Worm (Caenorhabditis elegans) whole organism, early embryonic: Measurements from ENCODE around the gene ZK792.5.

ENCODE experiments used
- B0310.2 ChIP-seq: sonication (generic microtip); optimal IDR thresholded peaks from 2 replicates; lab custom pipeline; 2016; ENCODE audit warnings: mild to moderate bottlenecking, missing genetic modification characterization, missing compliant biosample characterization
- F13C5.2 ChIP-seq: sonication (generic microtip); optimal IDR thresholded peaks from 2 replicates; lab custom pipeline; 2017; ENCODE audit warnings: mild to moderate bottlenecking, missing genetic modification characterization, inconsistent platforms, missing compliant biosample characterization
- aly-1 ChIP-seq: sonication (generic microtip); optimal IDR thresholded peaks from 2 replicates; lab custom pipeline; 2016; ENCODE audit warnings: missing genetic modification characterization, missing compliant biosample characterization
- ama-1 ChIP-seq: fragments of 150-350 bp; optimal IDR thresholded peaks from 2 replicates; lab custom pipeline; 2014
- ceh-13 ChIP-seq: fragments of 200-800 bp; sonication (Bioruptor generic); optimal IDR thresholded peaks from 2 replicates; lab custom pipeline; 2018; ENCODE audit warnings: mild to moderate bottlenecking, missing genetic modification characterization, missing compliant biosample characterization
- ceh-36 ChIP-seq: sonication (generic microtip); optimal IDR thresholded peaks from 2 replicates; lab custom pipeline; 2016; ENCODE audit warnings: missing genetic modification characterization, inconsistent platforms, missing compliant biosample characterization
- ets-7 ChIP-seq: sonication (generic microtip); optimal IDR thresholded peaks from 2 replicates; lab custom pipeline; 2016; ENCODE audit warnings: missing genotype, missing genetic modification characterization, missing compliant biosample characterization
- flt-1 ChIP-seq: fragments of 200-800 bp; sonication (Bioruptor generic); IDR thresholded peaks from 2 replicates; pipeline ENCODE4 v1.3.6; 2022; ENCODE audit warnings: missing genetic modification characterization, missing compliant biosample characterization
- hmbx-1 ChIP-seq: sonication (generic microtip); optimal IDR thresholded peaks from 2 replicates; lab custom pipeline; 2016; ENCODE audit warnings: mild to moderate bottlenecking, missing genetic modification characterization, missing compliant biosample characterization
- hmg-4 ChIP-seq: fragments of 200-800 bp; sonication (Bioruptor generic); optimal IDR thresholded peaks from 2 replicates; lab custom pipeline; 2018; ENCODE audit warnings: mild to moderate bottlenecking, missing genetic modification characterization, missing compliant biosample characterization
- hnd-1 ChIP-seq: sonication (generic microtip); optimal IDR thresholded peaks from 2 replicates; lab custom pipeline; 2016; ENCODE audit warnings: missing genetic modification characterization, missing compliant biosample characterization
- pes-1 ChIP-seq: fragments of 200-800 bp; sonication (Bioruptor generic); IDR thresholded peaks from 2 replicates; pipeline ENCODE4 v1.3.6; 2022; ENCODE audit warnings: missing genetic modification reagents, missing genetic modification characterization, missing compliant biosample characterization
- scrt-1 ChIP-seq: fragments of 200-800 bp; sonication (Bioruptor generic); IDR thresholded peaks from 2 replicates; pipeline ENCODE4 v1.3.6; 2022; ENCODE audit warnings: missing genetic modification characterization, missing compliant biosample characterization
- sea-1 ChIP-seq: fragments of 200-800 bp; sonication (Bioruptor generic); conservative IDR thresholded peaks from 2 replicates; pipeline ENCODE4 v1.3.6; 2022; ENCODE audit warnings: missing genetic modification characterization, missing compliant biosample characterization
- tbx-11 ChIP-seq: fragments of 200-800 bp; sonication (Bioruptor generic); IDR thresholded peaks from 2 replicates; pipeline ENCODE4 v1.3.6; 2022; ENCODE audit warnings: missing genetic modification characterization, missing compliant biosample characterization
- tbx-37 ChIP-seq: fragments of 200-800 bp; sonication (Bioruptor generic); conservative IDR thresholded peaks from 2 replicates; pipeline ENCODE4 v1.3.6; 2022; ENCODE audit warnings: missing genetic modification reagents, missing genetic modification characterization, missing compliant biosample characterization
- tra-4 ChIP-seq: sonication (generic microtip); optimal IDR thresholded peaks from 2 replicates; lab custom pipeline; 2017; ENCODE audit warnings: missing genetic modification characterization, missing compliant biosample characterization

Gene ZK792.5

ce11 chrIV:11673543-11673942 is 14.4 kb downstream of the ZK792.5 start, which contains the start of gene inx-8:
Gene inx-8 (plus strand): TSS chrIV:11673843.
- TF ChIP-seq ceh-13 (no peak), pes-1 (no peak)

ce11 chrIV:11668001-11668400 is 19.9 kb downstream of the ZK792.5 start, which contains the start of gene atg-4.2:
Gene atg-4.2 (plus strand): TSS chrIV:11668024.
- TF ChIP-seq ceh-13, result no peak
- no peak for TF ChIP-seq F13C5.2 (tag; lab: Kevin White, UChicago)
- TF ChIP-seq hmbx-1 (tag; lab: Kevin White, UChicago), result no peak
- TF ChIP-seq hnd-1 (tag; lab: Kevin White, UChicago), result no peak
- no peak for TF ChIP-seq tbx-37 (GFP tag; lab: Robert Waterston, UW)
- TF ChIP-seq ama-1 (lab: Kevin White, UChicago), result no peak
- TF ChIP-seq ceh-36, result no peak
- no peak for TF ChIP-seq tbx-11 (GFP tag; lab: Robert Waterston, UW)

ce11 chrIV:11665010-11665409 is 22.9 kb downstream of the ZK792.5 start, which contains the start of gene ZK809.9:
Gene ZK809.9 (plus strand): TSS chrIV:11665310.
- TF ChIP-seq ets-7 (no peak), B0310.2 (no peak), F13C5.2 (tag; lab: Kevin White, UChicago) (no peak), pes-1 (no peak), ceh-36 (no peak), hmg-4 (GFP tag; lab: Kevin White, UChicago) (no peak), hmbx-1 (tag; lab: Kevin White, UChicago) (no peak), sea-1 (GFP tag; lab: Robert Waterston, UW) (no peak)

- TF ChIP-seq tbx-11 (GFP tag; lab: Robert Waterston, UW) (no peak), ceh-13 (no peak), ceh-36 (no peak)
Observed at ce11 chrIV:11659794-11660312, 28.1 kb downstream of the ZK792.5 start, which contains the start of gene ZK792.1. Gene ZK792.1 (plus strand): TSS chrIV:11659844.

ce11 chrIV:11656144-11656780 is 31.7 kb downstream of the ZK792.5 start, which contains the start of gene ZK809.5:
Gene ZK809.5 (plus strand): TSS chrIV:11656730.
- TF ChIP-seq hnd-1 (tag; lab: Kevin White, UChicago) (no peak), scrt-1 (GFP tag; lab: Robert Waterston, UW) (no peak), hmg-4 (GFP tag; lab: Kevin White, UChicago) (no peak), B0310.2 (no peak), ets-7 (no peak), hmbx-1 (tag; lab: Kevin White, UChicago) (no peak), ama-1 (lab: Kevin White, UChicago) (no peak), aly-1 (no peak), sea-1 (GFP tag; lab: Robert Waterston, UW) (no peak)

- TF ChIP-seq scrt-1 (GFP tag; lab: Robert Waterston, UW), result no peak
- no peak for TF ChIP-seq tra-4
- no peak for TF ChIP-seq tbx-11 (GFP tag; lab: Robert Waterston, UW)
- TF ChIP-seq ets-7, result no peak
- TF ChIP-seq flt-1 (GFP tag; lab: Robert Waterston, UW), result no peak
- no peak for TF ChIP-seq pes-1
- no peak for TF ChIP-seq ama-1 (lab: Kevin White, UChicago)
- TF ChIP-seq B0310.2, result no peak
- TF ChIP-seq tbx-37 (GFP tag; lab: Robert Waterston, UW), result no peak
- TF ChIP-seq F13C5.2 (tag; lab: Kevin White, UChicago), result no peak
- no peak for TF ChIP-seq ceh-13
- no peak for TF ChIP-seq hmg-4 (GFP tag; lab: Kevin White, UChicago)
- no peak for TF ChIP-seq hnd-1 (tag; lab: Kevin White, UChicago)
- no peak for TF ChIP-seq ceh-36
- no peak for TF ChIP-seq aly-1
- no peak for TF ChIP-seq hmbx-1 (tag; lab: Kevin White, UChicago)
Observed at ce11 chrIV:11655370-11655769, 32.5 kb downstream of the ZK792.5 start, which contains the start of gene ent-1. Gene ent-1 (minus strand): TSS chrIV:11655470.

- TF ChIP-seq hnd-1 (tag; lab: Kevin White, UChicago) (no peak), B0310.2 (no peak), hmg-4 (GFP tag; lab: Kevin White, UChicago) (no peak), flt-1 (GFP tag; lab: Robert Waterston, UW) (no peak), tbx-37 (GFP tag; lab: Robert Waterston, UW) (no peak), aly-1 (no peak), ceh-36 (no peak), tra-4 (no peak), ets-7 (no peak), ama-1 (lab: Kevin White, UChicago) (no peak), hmbx-1 (tag; lab: Kevin White, UChicago) (no peak), scrt-1 (GFP tag; lab: Robert Waterston, UW) (no peak), tbx-11 (GFP tag; lab: Robert Waterston, UW) (no peak), F13C5.2 (tag; lab: Kevin White, UChicago) (no peak), sea-1 (GFP tag; lab: Robert Waterston, UW) (no peak), ceh-13 (no peak), pes-1 (no peak)
Observed at ce11 chrIV:11651965-11652453, 35.9 kb downstream of the ZK792.5 start, which contains the start of the genes acl-3 and ndub-6. Gene acl-3 (minus strand): TSS chrIV:11652023. Gene ndub-6 (plus strand): TSS chrIV:11652403.

- no peak for TF ChIP-seq tbx-37 (GFP tag; lab: Robert Waterston, UW)
- no peak for TF ChIP-seq scrt-1 (GFP tag; lab: Robert Waterston, UW)
Observed at ce11 chrIV:11650344-11650743, 37.6 kb downstream of the ZK792.5 start.
